Fruit fly (Drosophila melanogaster): ENCODE measurements around the gene CG12084.

The CG12084 gene

dm6 chr3L:1545693-1546329 lies 49.4 kb upstream of the CG12084 start, which contains the start of the genes CG32313 and Pcyt1 (continued):
- TF ChIP-seq hb (GFP tag; IDR thresholded peaks at IDR 0.05; ENCODE audit: partially characterized antibody), result peak; percentile 79
- TF ChIP-seq Blimp-1 (GFP tag; optimal IDR thresholded peaks at IDR 0.05), result peak; percentile 47
- TF ChIP-seq dpn (GFP tag; optimal IDR thresholded peaks at IDR 0.05), result peak in 1 of 2 experiments; percentile 6
- TF ChIP-seq CG1647 (GFP tag; optimal IDR thresholded peaks at IDR 0.05), result no peak
- peak; percentile 6 for TF ChIP-seq CG4424 (GFP tag; optimal IDR thresholded peaks at IDR 0.05)
- TF ChIP-seq HLH4C (GFP tag; IDR thresholded peaks at IDR 0.05; ENCODE audit: partially characterized antibody), result peak; percentile 91
- peak; percentile 23; the same call in 1 of the 2 replicates for TF ChIP-seq Rfx (GFP tag; IDR thresholded peaks at IDR 0.05)
- no peak for TF ChIP-seq CG1233 (GFP tag; optimal IDR thresholded peaks at IDR 0.05)
- TF ChIP-seq CG34224 (GFP tag; IDR thresholded peaks at IDR 0.05; ENCODE audit: partially characterized antibody), result peak; percentile 87
- TF ChIP-seq CG8924 (tag; optimal IDR thresholded peaks at IDR 0.05), result peak; percentile 65
- TF ChIP-seq fu2 (GFP tag; optimal IDR thresholded peaks at IDR 0.05), result peak; percentile 11
- TF ChIP-seq CG8290 (GFP tag; optimal IDR thresholded peaks at IDR 0.05), result peak; percentile 44
- TF ChIP-seq CG8290 (tag; optimal IDR thresholded peaks at IDR 0.05), result peak in 1 of 2 experiments; percentile 72
- no peak for TF ChIP-seq CG7928 (GFP tag; optimal IDR thresholded peaks at IDR 0.05)
- TF ChIP-seq CG2116 (GFP tag; optimal IDR thresholded peaks at IDR 0.05), result peak; percentile 86
- peak; percentile 68 for TF ChIP-seq Jarid2 (GFP tag; optimal IDR thresholded peaks at IDR 0.05)
- TF ChIP-seq hbn (GFP tag; IDR thresholded peaks at IDR 0.05; ENCODE audit: partially characterized antibody), result peak; percentile 81
- TF ChIP-seq CG2712 (tag; optimal IDR thresholded peaks at IDR 0.05), result peak; percentile 39
- TF ChIP-seq Dek (tag; optimal IDR thresholded peaks at IDR 0.05), result peak; percentile 58
- TF ChIP-seq Atf6 (GFP tag; IDR thresholded peaks at IDR 0.05), result 0 out of 2 replicates have a peak, but pooled peaks have one; percentile 22
- peak; percentile 80; the same call in 1 of the 3 replicates for TF ChIP-seq mld (GFP tag; IDR thresholded peaks at IDR 0.05; ENCODE audit: partially characterized antibody)
- no peak for TF ChIP-seq CG7786 (GFP tag; optimal IDR thresholded peaks at IDR 0.05)
- peak; percentile 7 for TF ChIP-seq Mad (GFP tag; optimal IDR thresholded peaks at IDR 0.05)
- TF ChIP-seq lab (GFP tag; optimal IDR thresholded peaks at IDR 0.05), result peak; percentile 27
- TF ChIP-seq CG2120 (GFP tag; optimal IDR thresholded peaks at IDR 0.05), result peak; percentile 0
- TF ChIP-seq CG6683 (GFP tag; optimal IDR thresholded peaks at IDR 0.05), result no peak
- TF ChIP-seq CG4707 (GFP tag; optimal IDR thresholded peaks at IDR 0.05), result peak; percentile 37
- TF ChIP-seq CG6175 (GFP tag; IDR thresholded peaks at IDR 0.05), result no peak
- TF ChIP-seq CG11696 (GFP tag; IDR thresholded peaks at IDR 0.05), result no peak
- peak; percentile 86 for TF ChIP-seq wek (GFP tag; optimal IDR thresholded peaks at IDR 0.05)
- TF ChIP-seq CG31388 (GFP tag; optimal IDR thresholded peaks at IDR 0.05), result no peak
- TF ChIP-seq CG4854 (GFP tag; optimal IDR thresholded peaks at IDR 0.05), result no peak
- peak; percentile 82 for TF ChIP-seq Med (GFP tag)
- TF ChIP-seq CG13894 (tag; optimal IDR thresholded peaks at IDR 0.05), result peak; percentile 59
- peak; percentile 85 for TF ChIP-seq knrl (GFP tag; IDR thresholded peaks at IDR 0.05; ENCODE audit: partially characterized antibody)
- TF ChIP-seq sd (tag; optimal IDR thresholded peaks at IDR 0.05), result peak; percentile 75
- peak; percentile 38 for TF ChIP-seq ERR (GFP tag; optimal IDR thresholded peaks at IDR 0.05)
- no peak for TF ChIP-seq CG9609 (GFP tag; optimal IDR thresholded peaks at IDR 0.05)
- no peak for TF ChIP-seq peb (GFP tag; IDR thresholded peaks at IDR 0.05)
- TF ChIP-seq CG12155 (GFP tag; optimal IDR thresholded peaks at IDR 0.05), result peak; percentile 12
- TF ChIP-seq CG33213 (GFP tag; optimal IDR thresholded peaks at IDR 0.05), result peak; percentile 32
- peak; percentile 90 for TF ChIP-seq pfk (GFP tag; optimal IDR thresholded peaks at IDR 0.05)
- TF ChIP-seq Mrtf (GFP tag; IDR thresholded peaks at IDR 0.05), result no peak
- peak; percentile 90 for TF ChIP-seq CG7963 (GFP tag; IDR thresholded peaks at IDR 0.05; ENCODE audit: partially characterized antibody)
- TF ChIP-seq Awh (GFP tag; IDR thresholded peaks at IDR 0.05), result no peak
- peak; percentile 86 for TF ChIP-seq CG14860 (GFP tag; IDR thresholded peaks at IDR 0.05; ENCODE audit: partially characterized antibody)
- peak; percentile 49 for TF ChIP-seq tap (tag; optimal IDR thresholded peaks at IDR 0.05)
- no peak for TF ChIP-seq H2.0 (GFP tag; IDR thresholded peaks at IDR 0.05)
- no peak for TF ChIP-seq kni (GFP tag; optimal IDR thresholded peaks at IDR 0.05)
